Worm (Caenorhabditis elegans) whole organism, L1 larva: ENCODE results near the gene pqn-71.
A peak's percentile ranks its signal among the peaks of the same experiment; 100 is the strongest.

ENCODE experiments used
- jun-1 ChIP-seq: fragments of 150-350 bp; optimal IDR thresholded peaks from 2 replicates; lab custom pipeline; 2014; ENCODE audit warnings: missing biosample characterization, missing genetic modification reagents, missing genetic modification characterization
- mdl-1 ChIP-seq, 2 experiments: fragments of 150-350 bp; optimal IDR thresholded peaks; 2 replicates each; lab custom pipeline; 2014 to 2017; ENCODE audit warnings: missing biosample characterization in 2 of 2, missing genetic modification characterization in 2 of 2, inconsistent platforms in 1 of 2
- nhr-19 ChIP-seq: fragments of 200-800 bp; sonication (Bioruptor generic); conservative IDR thresholded peaks from 2 replicates; pipeline ENCODE4 v1.3.6; 2022; ENCODE audit warnings: missing genetic modification characterization, missing compliant biosample characterization
- nhr-237 ChIP-seq: fragments of 150-350 bp; optimal IDR thresholded peaks from 2 replicates; lab custom pipeline; 2014; ENCODE audit warnings: missing biosample characterization, missing genetic modification characterization

ce11 chrV:15444615-15445014 lies 20.9 kb upstream of the pqn-71 start, which contains the start of gene T26H5.9:
- TF ChIP-seq nhr-237 (tag; lab: Kevin White, UChicago) (no peak), jun-1 (peak; percentile 27), mdl-1 (tag; optimal IDR thresholded peaks at IDR 0.05; lab: Kevin White, UChicago) (no peak), nhr-19 (GFP tag; lab: Robert Waterston, UW) (no peak)
